Fruit fly (Drosophila melanogaster): ENCODE measurements around the gene AP-1-2beta.

- TF ChIP-seq pan (optimal IDR thresholded peaks at IDR 0.05) = no peak
- TF ChIP-seq Dll (optimal IDR thresholded peaks at IDR 0.05) = no peak
- TF ChIP-seq psq (optimal IDR thresholded peaks at IDR 0.05) = no peak
- TF ChIP-seq EcR (GFP tag; optimal IDR thresholded peaks at IDR 0.05) = no peak
- no peak for TF ChIP-seq CG8478 (optimal IDR thresholded peaks at IDR 0.05)
Measured at dm6 chrX:19783457-19783856, 52.7 kb downstream of the AP-1-2beta start, which contains the start of gene zld.

All from whole organism.